Fruit fly (Drosophila melanogaster): ENCODE measurements around the gene CG7988.

Gene CG7988

DNA sequence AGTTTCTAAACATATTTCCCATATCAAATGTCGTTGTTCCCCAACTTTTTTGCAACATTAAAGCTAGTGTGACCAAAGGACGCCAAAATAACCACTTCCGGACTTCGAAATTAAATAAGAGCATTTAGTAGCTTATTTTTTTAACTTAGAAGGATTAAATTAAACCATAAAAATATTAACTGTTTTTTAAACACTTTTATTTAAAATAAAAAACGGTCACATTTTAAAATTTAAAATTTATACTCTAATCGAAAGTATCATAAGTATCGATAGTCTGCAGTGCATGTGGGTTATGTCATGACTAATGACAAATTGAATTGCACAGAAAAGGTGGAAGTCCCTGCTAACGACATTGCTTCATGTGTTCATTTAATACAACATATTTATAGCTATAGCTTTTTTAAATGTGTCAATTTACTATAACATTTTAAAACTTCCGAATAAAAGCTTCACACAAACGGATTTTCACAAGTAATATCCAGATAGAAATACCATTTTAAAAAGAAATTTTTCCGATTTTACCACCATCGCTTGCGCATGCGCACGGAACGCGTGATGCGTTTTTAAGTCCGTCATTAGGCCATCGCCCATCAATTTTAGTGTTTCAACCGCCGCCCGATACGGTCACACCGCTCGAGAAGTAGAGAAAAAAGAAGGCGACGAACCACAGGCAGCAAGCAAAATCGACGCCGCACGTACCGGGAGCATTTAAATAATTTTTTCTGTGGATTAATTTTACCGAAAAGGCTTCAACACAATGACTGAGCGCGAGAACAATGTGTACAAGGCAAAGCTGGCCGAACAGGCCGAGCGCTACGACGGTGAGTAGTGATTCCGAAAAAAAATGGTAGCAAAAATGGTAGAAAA, 22.0 kb downstream of the CG7988 start, which contains the start of the genes CG7156 and 14-3-3epsilon (continued):
- peak; percentile 67 for TF ChIP-seq CG30403 (GFP tag; optimal IDR thresholded peaks at IDR 0.05)
- peak; percentile 8 for TF ChIP-seq CG9437 (GFP tag; optimal IDR thresholded peaks at IDR 0.05)
- TF ChIP-seq sna (GFP tag; IDR thresholded peaks at IDR 0.05; ENCODE audit: partially characterized antibody) = no peak
- peak; percentile 20 for TF ChIP-seq bcd (GFP tag; optimal IDR thresholded peaks at IDR 0.05)
- TF ChIP-seq tin (GFP tag; optimal IDR thresholded peaks at IDR 0.05) = peak; percentile 19
- TF ChIP-seq CG2120 (GFP tag; optimal IDR thresholded peaks at IDR 0.05) = peak; percentile 46
- TF ChIP-seq Spps (tag; optimal IDR thresholded peaks at IDR 0.05) = peak; percentile 9
- TF ChIP-seq sqz (GFP tag; optimal IDR thresholded peaks at IDR 0.05) = peak; percentile 77
- TF ChIP-seq CG17802 (tag; optimal IDR thresholded peaks at IDR 0.05) = no peak
- peak; percentile 92 for TF ChIP-seq BEAF-32 (GFP tag; optimal IDR thresholded peaks at IDR 0.05)
- TF ChIP-seq nerfin-1 (tag; optimal IDR thresholded peaks at IDR 0.05) = peak; percentile 7
- peak; percentile 15 for TF ChIP-seq CG2875 (GFP tag; optimal IDR thresholded peaks at IDR 0.05)
- peak; percentile 57; the same call in 1 of the 2 replicates for TF ChIP-seq CG32532 (GFP tag; IDR thresholded peaks at IDR 0.05)
- peak; percentile 49 for TF ChIP-seq CG33213 (GFP tag; optimal IDR thresholded peaks at IDR 0.05)
- peak; percentile 30 for TF ChIP-seq CG10654 (GFP tag; optimal IDR thresholded peaks at IDR 0.05)
- TF ChIP-seq cwo (GFP tag; optimal IDR thresholded peaks at IDR 0.05) = no peak
- TF ChIP-seq CG17385 (GFP tag; optimal IDR thresholded peaks at IDR 0.05) = peak; percentile 51
- peak; percentile 49 for TF ChIP-seq CG8388 (GFP tag; optimal IDR thresholded peaks at IDR 0.05)
- no peak for TF ChIP-seq Deaf1 (tag; optimal IDR thresholded peaks at IDR 0.05)
- TF ChIP-seq ab (GFP tag; optimal IDR thresholded peaks at IDR 0.05) = no peak
- TF ChIP-seq eyg (GFP tag; optimal IDR thresholded peaks at IDR 0.05) = no peak
- TF ChIP-seq CG3847 (GFP tag; IDR thresholded peaks at IDR 0.05) = no peak
- TF ChIP-seq run (tag; optimal IDR thresholded peaks at IDR 0.05) = no peak
- TF ChIP-seq kah (GFP tag; optimal IDR thresholded peaks at IDR 0.05) = no peak
- peak; percentile 65 for TF ChIP-seq Dp (GFP tag; optimal IDR thresholded peaks at IDR 0.05)
- TF ChIP-seq CG10979 (tag; optimal IDR thresholded peaks at IDR 0.05) = no peak
- TF ChIP-seq chm (GFP tag; IDR thresholded peaks at IDR 0.05) = peak; percentile 77
- no peak for TF ChIP-seq Vsx1 (GFP tag; optimal IDR thresholded peaks at IDR 0.05)
- TF ChIP-seq gce (GFP tag; IDR thresholded peaks at IDR 0.05) = no peak
- TF ChIP-seq sug (tag; optimal IDR thresholded peaks at IDR 0.05) = peak; percentile 22
- 0 out of 3 replicates have a peak, but pooled peaks have one; percentile 5 for TF ChIP-seq ase (GFP tag; IDR thresholded peaks at IDR 0.05)
- peak; percentile 12 for TF ChIP-seq stwl (tag; optimal IDR thresholded peaks at IDR 0.05)
- no peak for TF ChIP-seq Gsc (GFP tag; IDR thresholded peaks at IDR 0.05)
- TF ChIP-seq yki (optimal IDR thresholded peaks at IDR 0.05) = no peak
- TF ChIP-seq cg (GFP tag; optimal IDR thresholded peaks at IDR 0.05) = no peak
- TF ChIP-seq CG3163 (GFP tag; optimal IDR thresholded peaks at IDR 0.05) = peak; percentile 1
- TF ChIP-seq jigr1 (GFP tag; IDR thresholded peaks at IDR 0.05) = no peak; the same call in 2 of the 3 replicates
- peak; percentile 72 for TF ChIP-seq ci (GFP tag; IDR thresholded peaks at IDR 0.05)
- TF ChIP-seq da (GFP tag; optimal IDR thresholded peaks at IDR 0.05) = no peak
- TF ChIP-seq D19B (GFP tag; optimal IDR thresholded peaks at IDR 0.05) = no peak
- peak; percentile 4 for TF ChIP-seq twi (tag; optimal IDR thresholded peaks at IDR 0.05)
- no peak for TF ChIP-seq esg (GFP tag; conservative IDR thresholded peaks at IDR 0.05)
- no peak for TF ChIP-seq gcm2 (GFP tag; optimal IDR thresholded peaks at IDR 0.05)
- no peak for TF ChIP-seq CG10565 (GFP tag; optimal IDR thresholded peaks at IDR 0.05)
- peak; percentile 18; the same call in 1 of the 3 replicates for TF ChIP-seq CG34224 (GFP tag; IDR thresholded peaks at IDR 0.05; ENCODE audit: partially characterized antibody)
- peak; percentile 57 for TF ChIP-seq CG7271 (tag; optimal IDR thresholded peaks at IDR 0.05)
- peak; percentile 88 for TF ChIP-seq CG11504 (tag; optimal IDR thresholded peaks at IDR 0.05)
- TF ChIP-seq bbx (GFP tag; IDR thresholded peaks at IDR 0.05; ENCODE audit: partially characterized antibody) = peak; percentile 49

Measured in whole organism, embryonic.